Worm (Caenorhabditis elegans) whole organism, midembryonic: ENCODE results near the gene enri-2.

Source experiments
- T22C8.4 ChIP-seq: fragments of 200-800 bp; sonication (Bioruptor generic); IDR thresholded peaks from 2 replicates; pipeline ENCODE4 v1.3.6; 2022; ENCODE audit warnings: missing genetic modification characterization, missing compliant biosample characterization
- cog-1 ChIP-seq: sonication (generic microtip); optimal IDR thresholded peaks from 2 replicates; lab custom pipeline; 2016; ENCODE audit warnings: missing genetic modification characterization, missing compliant biosample characterization
- flt-1 ChIP-seq: fragments of 200-800 bp; sonication (Bioruptor generic); IDR thresholded peaks from 2 replicates; pipeline ENCODE4 v1.3.6; 2022; ENCODE audit warnings: missing genetic modification characterization, missing compliant biosample characterization
- klf-2 ChIP-seq: fragments of 200-800 bp; sonication (Bioruptor generic); conservative IDR thresholded peaks from 2 replicates; pipeline ENCODE4 v1.3.6; 2022; ENCODE audit warnings: missing genetic modification reagents, missing genetic modification characterization, missing compliant biosample characterization
- med-1 ChIP-seq: sonication (generic microtip); optimal IDR thresholded peaks from 2 replicates; lab custom pipeline; 2017; ENCODE audit warnings: missing genetic modification characterization, mild to moderate bottlenecking, missing compliant biosample characterization, antibody characterized with exemption, missing genetic modification reagents; ENCODE audit not compliant: insufficient read depth
- ref-1 ChIP-seq: fragments of 200-800 bp; sonication (Bioruptor generic); conservative IDR thresholded peaks from 2 replicates; pipeline ENCODE4 v1.3.6; 2022; ENCODE audit warnings: missing genetic modification reagents, missing genetic modification characterization, missing compliant biosample characterization
- tab-1 ChIP-seq: fragments of 200-800 bp; sonication (Bioruptor generic); IDR thresholded peaks from 2 replicates; pipeline ENCODE4 v1.3.6; 2022; ENCODE audit warnings: missing genetic modification characterization, missing compliant biosample characterization
- ztf-23 ChIP-seq: fragments of 200-800 bp; sonication (Bioruptor generic); IDR thresholded peaks from 2 replicates; pipeline ENCODE4 v1.3.6; 2022; ENCODE audit warnings: missing genetic modification reagents, missing genetic modification characterization, missing compliant biosample characterization
- ztf-29 ChIP-seq: fragments of 200-800 bp; sonication (Bioruptor generic); IDR thresholded peaks from 2 replicates; pipeline ENCODE4 v1.3.6; 2022; ENCODE audit warnings: missing genetic modification reagents, missing genetic modification characterization, missing compliant biosample characterization

Gene enri-2

DNA sequence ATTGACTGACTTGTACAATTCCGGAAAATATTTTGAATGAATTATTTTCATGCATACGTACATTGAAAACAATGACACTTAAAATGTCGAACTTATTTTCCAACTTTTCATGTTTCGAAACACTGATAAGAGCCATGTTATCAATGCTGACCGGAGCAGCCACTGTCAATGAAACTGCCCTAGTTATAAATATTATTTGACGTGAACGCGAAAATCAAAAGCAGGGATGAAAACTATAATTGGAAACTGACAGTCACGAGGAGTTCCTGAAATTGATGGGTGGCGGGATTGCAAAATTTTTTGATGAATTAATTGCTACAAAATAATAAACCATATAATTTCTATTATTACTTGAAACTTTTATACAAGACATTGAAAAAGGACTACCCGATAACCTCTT lies 6.2 kb upstream of the enri-2 start:
- no peak for TF ChIP-seq T22C8.4 (GFP tag; lab: Robert Waterston, UW)
- TF ChIP-seq tab-1 (GFP tag; lab: Robert Waterston, UW), result no peak

DNA sequence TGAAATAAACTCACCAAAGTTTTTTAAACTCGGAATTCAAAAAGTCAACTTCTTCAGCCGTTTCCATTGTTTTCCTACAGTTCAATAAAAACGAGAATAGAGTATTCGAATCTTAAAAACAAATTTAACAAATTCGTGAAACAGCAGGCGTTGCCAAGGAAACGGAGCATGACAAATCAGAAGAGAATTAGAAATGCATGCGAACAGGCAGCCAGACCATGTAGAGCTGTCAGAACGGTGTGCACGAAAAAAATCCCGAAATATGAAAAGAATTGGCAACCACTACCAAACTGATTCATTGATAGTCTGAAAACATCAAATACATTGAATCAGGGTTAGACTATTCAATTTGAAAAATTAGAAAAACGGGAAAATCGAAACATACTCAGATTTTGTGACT lies 3.7 kb upstream of the enri-2 start, which contains the start of gene fbxa-81:
fbxa-81 (minus strand) TSS at position 101 of the 400 bp plus-strand sequence.
- no peak for TF ChIP-seq ref-1 (GFP tag; lab: Robert Waterston, UW)
- TF ChIP-seq med-1, result no peak
- TF ChIP-seq tab-1 (GFP tag; lab: Robert Waterston, UW), result no peak
- TF ChIP-seq ztf-23 (GFP tag; lab: Robert Waterston, UW), result no peak
- no peak for TF ChIP-seq flt-1 (GFP tag; lab: Robert Waterston, UW)
- no peak for TF ChIP-seq T22C8.4 (GFP tag; lab: Robert Waterston, UW)
- TF ChIP-seq cog-1 (tag; lab: Kevin White, UChicago), result no peak
- TF ChIP-seq ztf-29 (GFP tag; lab: Robert Waterston, UW), result no peak
- no peak for TF ChIP-seq klf-2 (GFP tag; lab: Robert Waterston, UW)

DNA sequence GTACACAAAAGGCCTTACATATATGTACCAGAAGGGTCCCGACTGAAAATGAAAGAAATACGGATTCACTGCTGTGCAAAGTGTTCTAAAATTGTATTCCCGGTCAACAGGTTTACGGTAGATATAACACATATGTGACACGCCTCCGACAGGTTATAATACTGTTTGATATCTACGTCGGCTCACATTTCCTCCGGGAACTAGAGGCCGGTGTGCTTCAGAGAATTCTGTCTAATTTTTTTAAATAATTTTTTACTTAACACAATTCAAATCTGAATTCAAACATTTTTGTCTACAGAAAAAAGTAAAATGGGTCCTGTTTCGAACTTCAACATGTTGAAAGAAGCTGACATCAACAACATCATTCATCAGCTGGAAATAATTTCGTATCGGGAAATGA lies 2.4 kb upstream of the enri-2 start, which contains the start of gene T24C2.3:
T24C2.3 (plus strand) TSS at position 301 of the 400 bp plus-strand sequence.
- TF ChIP-seq ztf-23 (GFP tag; lab: Robert Waterston, UW) (no peak), ref-1 (GFP tag; lab: Robert Waterston, UW) (no peak), flt-1 (GFP tag; lab: Robert Waterston, UW) (no peak), ztf-29 (GFP tag; lab: Robert Waterston, UW) (no peak), T22C8.4 (GFP tag; lab: Robert Waterston, UW) (no peak), med-1 (no peak), cog-1 (tag; lab: Kevin White, UChicago) (no peak)

DNA sequence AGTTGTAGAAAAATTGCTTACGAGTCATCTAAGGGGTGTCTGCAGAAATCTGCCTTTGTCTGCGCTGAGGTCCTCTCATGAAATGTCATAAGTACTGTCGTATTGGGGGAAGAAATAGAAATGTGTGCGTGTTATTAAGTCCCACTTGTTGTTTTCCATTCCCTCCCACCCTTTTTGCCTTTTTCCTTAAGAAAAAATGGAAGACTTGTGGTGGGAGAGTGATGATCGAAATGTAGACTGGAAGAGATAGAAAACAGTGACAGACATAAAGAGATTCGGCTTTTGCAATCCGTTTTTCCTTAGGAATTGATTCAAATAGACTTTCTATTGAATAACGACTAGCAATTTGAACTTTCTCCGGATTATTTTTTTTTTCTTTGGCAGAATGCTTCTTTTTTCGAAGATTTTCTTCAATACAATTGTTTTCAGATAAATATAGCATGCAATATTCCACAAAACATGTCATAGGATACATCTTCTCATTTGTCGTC lies 4.1 kb downstream of the enri-2 start, which contains the start of gene ram-5:
ram-5 (plus strand) TSS at position 441 of the 491 bp plus-strand sequence.
- TF ChIP-seq tab-1 (GFP tag; lab: Robert Waterston, UW) (no peak), ztf-23 (GFP tag; lab: Robert Waterston, UW) (no peak), cog-1 (tag; lab: Kevin White, UChicago) (no peak)

DNA sequence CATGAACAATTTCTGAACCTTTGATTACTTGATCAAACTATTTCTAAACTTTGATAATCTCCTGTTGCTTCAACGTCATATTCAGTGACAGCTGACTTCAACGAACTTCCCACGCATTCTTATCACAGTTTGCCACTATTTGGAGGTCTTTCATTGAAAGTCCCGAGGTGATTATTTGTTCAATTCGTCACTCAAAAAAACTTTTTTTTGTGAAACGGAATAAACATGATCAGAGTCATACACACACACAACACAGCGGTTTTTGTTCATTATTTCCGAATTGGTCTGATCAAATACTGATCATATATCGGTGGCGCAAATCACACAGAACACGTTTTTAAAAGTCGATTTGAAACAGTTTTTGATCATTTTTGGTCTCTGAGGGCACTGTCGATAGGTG lies 10.8 kb downstream of the enri-2 start:
- TF ChIP-seq klf-2 (GFP tag; lab: Robert Waterston, UW) (no peak), med-1 (no peak), ztf-23 (GFP tag; lab: Robert Waterston, UW) (no peak), T22C8.4 (GFP tag; lab: Robert Waterston, UW) (no peak), ztf-29 (GFP tag; lab: Robert Waterston, UW) (no peak), tab-1 (GFP tag; lab: Robert Waterston, UW) (no peak), ref-1 (GFP tag; lab: Robert Waterston, UW) (no peak), flt-1 (GFP tag; lab: Robert Waterston, UW) (no peak), cog-1 (tag; lab: Kevin White, UChicago) (no peak)

DNA sequence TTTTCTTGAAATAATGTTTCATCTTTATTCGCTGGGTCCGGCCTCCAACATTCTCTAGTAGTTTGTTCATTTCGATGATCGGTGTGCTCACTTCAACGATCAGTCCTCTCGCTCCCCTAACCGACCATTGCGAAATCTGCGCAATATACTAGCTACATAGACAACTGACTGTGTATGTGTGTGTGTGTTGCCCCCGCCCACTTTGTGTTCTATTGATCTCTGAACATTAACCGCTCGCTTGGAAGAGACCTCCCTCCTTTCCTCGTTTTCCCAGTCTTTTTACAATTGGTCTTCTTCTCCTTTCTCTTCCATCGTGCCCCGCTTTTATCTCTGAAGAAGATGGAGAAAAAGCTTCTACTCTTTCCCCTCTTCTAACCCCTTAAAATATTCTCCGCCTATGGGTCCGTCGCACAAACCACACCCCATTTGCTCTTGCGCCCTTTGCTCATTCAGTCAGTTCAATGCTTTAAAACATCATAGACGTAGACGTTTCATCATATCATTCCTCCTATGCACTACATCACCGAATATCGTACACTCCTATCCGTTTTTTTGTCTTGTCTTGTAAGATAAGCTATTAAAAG lies 11.8 kb downstream of the enri-2 start:
- TF ChIP-seq T22C8.4 (GFP tag; lab: Robert Waterston, UW), result no peak
- TF ChIP-seq ztf-29 (GFP tag; lab: Robert Waterston, UW), result no peak
- no peak for TF ChIP-seq ztf-23 (GFP tag; lab: Robert Waterston, UW)
- no peak for TF ChIP-seq med-1
- TF ChIP-seq cog-1 (tag; lab: Kevin White, UChicago), result no peak
- no peak for TF ChIP-seq tab-1 (GFP tag; lab: Robert Waterston, UW)
- TF ChIP-seq ref-1 (GFP tag; lab: Robert Waterston, UW), result no peak
- no peak for TF ChIP-seq flt-1 (GFP tag; lab: Robert Waterston, UW)
- no peak for TF ChIP-seq klf-2 (GFP tag; lab: Robert Waterston, UW)

DNA sequence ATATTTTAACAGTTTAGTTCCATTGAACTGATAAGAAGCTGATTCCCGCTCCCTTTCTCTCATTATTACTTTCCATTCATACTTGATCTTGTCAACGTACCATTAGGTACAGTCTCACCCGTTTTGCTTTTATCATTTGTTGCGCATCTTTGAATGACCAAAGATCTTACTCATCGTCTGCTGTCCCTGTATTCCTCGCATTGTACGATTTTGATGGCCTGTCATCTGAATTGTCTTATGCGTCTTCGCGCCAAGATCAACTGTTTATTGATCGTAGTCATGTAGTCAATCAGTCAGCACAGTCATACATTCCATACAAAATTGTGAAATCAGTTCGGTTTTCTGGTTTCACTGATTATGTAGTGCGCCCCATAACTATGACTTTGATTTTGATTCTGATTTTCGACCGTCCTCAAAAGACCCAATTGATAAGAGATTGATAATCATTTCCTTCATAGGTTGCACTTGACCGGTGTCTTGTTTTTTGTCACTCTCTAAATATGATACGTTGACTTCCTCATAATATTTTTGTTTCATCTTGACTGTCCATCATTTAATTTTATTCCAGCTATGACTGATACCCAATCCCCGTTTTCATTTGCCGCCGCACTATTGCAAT lies 12.4 kb downstream of the enri-2 start, which contains the start of gene nhr-3:
nhr-3 (plus strand) TSS at position 569 of the 619 bp plus-strand sequence.
- no peak for TF ChIP-seq cog-1 (tag; lab: Kevin White, UChicago)
- no peak for TF ChIP-seq T22C8.4 (GFP tag; lab: Robert Waterston, UW)
- no peak for TF ChIP-seq ztf-23 (GFP tag; lab: Robert Waterston, UW)
- no peak for TF ChIP-seq tab-1 (GFP tag; lab: Robert Waterston, UW)
- no peak for TF ChIP-seq ztf-29 (GFP tag; lab: Robert Waterston, UW)
- no peak for TF ChIP-seq flt-1 (GFP tag; lab: Robert Waterston, UW)
- no peak for TF ChIP-seq ref-1 (GFP tag; lab: Robert Waterston, UW)
- TF ChIP-seq klf-2 (GFP tag; lab: Robert Waterston, UW), result no peak
- TF ChIP-seq med-1, result no peak

DNA sequence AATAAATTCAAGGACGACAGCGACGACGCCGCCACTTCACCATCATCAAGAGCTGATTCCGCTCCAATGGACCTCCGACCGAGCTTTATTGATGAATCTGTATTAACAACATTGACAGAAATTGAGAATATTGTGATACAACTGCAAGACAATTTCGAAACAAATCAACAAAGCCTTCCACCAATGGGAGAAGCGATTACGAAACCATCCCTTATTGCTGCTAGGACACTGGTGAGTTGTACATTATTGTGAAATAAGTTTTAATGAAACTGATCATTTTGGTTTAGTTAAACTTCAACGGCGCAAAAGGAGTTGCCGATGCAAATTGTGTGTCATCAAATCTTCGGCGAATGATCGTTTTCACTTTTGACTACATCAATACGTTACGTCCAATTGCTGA lies 13.4 kb downstream of the enri-2 start:
- TF ChIP-seq klf-2 (GFP tag; lab: Robert Waterston, UW) (no peak), med-1 (no peak), ref-1 (GFP tag; lab: Robert Waterston, UW) (no peak), ztf-29 (GFP tag; lab: Robert Waterston, UW) (no peak), ztf-23 (GFP tag; lab: Robert Waterston, UW) (no peak), flt-1 (GFP tag; lab: Robert Waterston, UW) (no peak), cog-1 (tag; lab: Kevin White, UChicago) (no peak), tab-1 (GFP tag; lab: Robert Waterston, UW) (no peak), T22C8.4 (GFP tag; lab: Robert Waterston, UW) (no peak)
